Fruit fly (Drosophila melanogaster) whole organism, embryonic: Measurements from ENCODE around the gene CG1074.

ENCODE experiments used
- CG10959 ChIP-seq: fragments of 200-800 bp; sonication (Bioruptor generic); IDR thresholded peaks from 2 replicates; pipeline ENCODE4 v1.3.6; 2022; ENCODE audit warnings: missing biosample characterization, missing genetic modification characterization
- CG11085 ChIP-seq: fragments of 200-800 bp; sonication (Bioruptor generic); IDR thresholded peaks from 2 replicates; pipeline ENCODE4 v1.3.6; 2022; ENCODE audit warnings: missing biosample characterization, missing genetic modification characterization
- CG11560 ChIP-seq: fragments of 200-800 bp; sonication (Bioruptor generic); IDR thresholded peaks from 3 replicates; pipeline ENCODE4 v1.3.6; 2022; ENCODE audit warnings: missing biosample characterization, missing genetic modification characterization
- CG11695 ChIP-seq: fragments of 200-800 bp; sonication (Bioruptor generic); IDR thresholded peaks from 3 replicates; pipeline ENCODE4 v1.3.6; 2022; ENCODE audit warnings: missing biosample characterization, missing genetic modification characterization
- CG12236 ChIP-seq: fragments of 200-800 bp; sonication (Bioruptor generic); optimal IDR thresholded peaks from 2 replicates; lab custom pipeline; 2016; ENCODE audit warnings: missing biosample characterization, missing genetic modification characterization
- CG16863 ChIP-seq: fragments of 200-800 bp; sonication (Bioruptor generic); optimal IDR thresholded peaks from 3 replicates; lab custom pipeline; 2016; ENCODE audit warnings: missing biosample characterization, missing genetic modification characterization
- CG17186 ChIP-seq: fragments of 200-800 bp; sonication (Bioruptor generic); optimal IDR thresholded peaks from 3 replicates; lab custom pipeline; 2017; ENCODE audit warnings: missing biosample characterization, missing genetic modification reagents, missing genetic modification characterization
- CG18011 ChIP-seq: fragments of 200-800 bp; sonication (Bioruptor generic); optimal IDR thresholded peaks from 2 replicates; lab custom pipeline; 2017; ENCODE audit warnings: missing biosample characterization, missing genetic modification characterization, mild to moderate bottlenecking, moderate library complexity, missing genotype
- CG2129 ChIP-seq: fragments of 200-800 bp; sonication (Bioruptor generic); IDR thresholded peaks from 2 replicates; pipeline ENCODE4 v1.3.6; 2022; ENCODE audit warnings: missing biosample characterization, missing genetic modification characterization; ENCODE audit not compliant: partially characterized antibody
- CG2889 ChIP-seq: fragments of 200-800 bp; sonication (Bioruptor generic); IDR thresholded peaks from 3 replicates; pipeline ENCODE4 v1.3.6; 2022; ENCODE audit warnings: missing biosample characterization, missing genetic modification characterization
- CG3281 ChIP-seq: fragments of 200-800 bp; sonication (Bioruptor generic); optimal IDR thresholded peaks from 3 replicates; lab custom pipeline; 2017; ENCODE audit warnings: missing biosample characterization, mild to moderate bottlenecking, missing genetic modification characterization
- CG3995 ChIP-seq: fragments of 200-800 bp; sonication (Bioruptor generic); optimal IDR thresholded peaks from 3 replicates; lab custom pipeline; 2016; ENCODE audit warnings: missing biosample characterization, missing genetic modification characterization
- CG4360 ChIP-seq: fragments of 200-800 bp; sonication (Bioruptor generic); IDR thresholded peaks from 2 replicates; pipeline ENCODE4 v1.3.6; 2022; ENCODE audit warnings: missing biosample characterization, missing genetic modification characterization
- CG7357 ChIP-seq: fragments of 200-800 bp; sonication (Bioruptor generic); IDR thresholded peaks from 3 replicates; pipeline ENCODE4 v1.3.6; 2022; ENCODE audit warnings: missing biosample characterization, missing genetic modification characterization
- CG7963 ChIP-seq: fragments of 200-800 bp; sonication (Bioruptor generic); IDR thresholded peaks from 3 replicates; pipeline ENCODE4 v1.3.6; 2022; ENCODE audit warnings: missing biosample characterization, missing genetic modification characterization; ENCODE audit not compliant: partially characterized antibody
- CG9797 ChIP-seq: fragments of 200-800 bp; sonication (Bioruptor generic); optimal IDR thresholded peaks from 3 replicates; lab custom pipeline; 2018; ENCODE audit warnings: missing biosample characterization, mild to moderate bottlenecking, missing genetic modification characterization
- Deaf1 ChIP-seq: fragments of 200-800 bp; optimal IDR thresholded peaks from 3 replicates; lab custom pipeline; 2019; ENCODE audit warnings: missing biosample characterization, mild to moderate bottlenecking, missing genetic modification characterization, moderate library complexity
- Dfd ChIP-seq, 2 experiments: fragments of >200 bp; optimal IDR thresholded peaks; 2 replicates each; lab custom pipeline; 2017; ENCODE audit warnings: missing biosample characterization in 2 of 2, missing genetic modification characterization in 2 of 2
- Ets65A ChIP-seq: fragments of 200-800 bp; sonication (Bioruptor generic); peaks from one replicate; lab custom pipeline; 2016; ENCODE audit warnings: missing biosample characterization, missing genetic modification characterization
- Hr51 ChIP-seq, 2 experiments: fragments of 200-800 bp; sonication (Bioruptor generic); optimal IDR thresholded peaks; 2 replicates in 1 of 2; 3 replicates in 1 of 2; lab custom pipeline; 2016 to 2018; ENCODE audit warnings: missing biosample characterization in 2 of 2, missing genetic modification characterization in 2 of 2, mild to moderate bottlenecking in 1 of 2, moderate library complexity in 1 of 2
- Hsf ChIP-seq: fragments of 200-800 bp; sonication (Bioruptor generic); optimal IDR thresholded peaks from 3 replicates; lab custom pipeline; 2016; ENCODE audit warnings: missing biosample characterization, missing genetic modification characterization
- NC2β ChIP-seq: fragments of 200-800 bp; sonication (Bioruptor generic); optimal IDR thresholded peaks from 2 replicates; lab custom pipeline; 2016; ENCODE audit warnings: missing biosample characterization, missing genetic modification characterization
- Nf-YB ChIP-seq: fragments of 200-800 bp; sonication (Bioruptor generic); optimal IDR thresholded peaks from 3 replicates; lab custom pipeline; 2019; ENCODE audit warnings: missing biosample characterization, mild to moderate bottlenecking, missing genetic modification characterization, moderate library complexity
- Nf-YC ChIP-seq: fragments of 200-800 bp; optimal IDR thresholded peaks from 3 replicates; lab custom pipeline; 2019; ENCODE audit warnings: missing biosample characterization, mild to moderate bottlenecking, missing genetic modification characterization, moderate library complexity
- Oaz ChIP-seq: fragments of 200-800 bp; sonication (Bioruptor generic); IDR thresholded peaks from 2 replicates; pipeline ENCODE4 v1.3.6; 2022; ENCODE audit warnings: missing biosample characterization, missing genetic modification characterization
- Opbp ChIP-seq: fragments of 200-800 bp; sonication (Bioruptor generic); IDR thresholded peaks from 3 replicates; pipeline ENCODE4 v1.3.6; 2022; ENCODE audit warnings: missing biosample characterization, missing genetic modification characterization; ENCODE audit not compliant: partially characterized antibody
- PHDP ChIP-seq: fragments of 200-800 bp; sonication (Bioruptor generic); optimal IDR thresholded peaks from 3 replicates; lab custom pipeline; 2018; ENCODE audit warnings: missing biosample characterization, mild to moderate bottlenecking, missing genetic modification characterization, moderate library complexity
- Sin3A ChIP-seq: fragments of >200 bp; optimal IDR thresholded peaks from 2 replicates; lab custom pipeline; 2018
- Sry-δ ChIP-seq: fragments of 200-800 bp; sonication (Bioruptor generic); optimal IDR thresholded peaks from 2 replicates; lab custom pipeline; 2016; ENCODE audit warnings: missing biosample characterization, missing genetic modification characterization
- TFAM ChIP-seq: fragments of 200-800 bp; sonication (Bioruptor generic); optimal IDR thresholded peaks from 2 replicates; lab custom pipeline; 2017; ENCODE audit warnings: missing biosample characterization, missing genetic modification characterization, inconsistent platforms
- Tbp ChIP-seq: fragments of >200 bp; optimal IDR thresholded peaks from 2 replicates; lab custom pipeline; 2018; ENCODE audit warnings: missing biosample characterization, missing genetic modification characterization
- caup ChIP-seq: fragments of 200-800 bp; sonication (Bioruptor generic); optimal IDR thresholded peaks from 3 replicates; lab custom pipeline; 2017; ENCODE audit warnings: missing biosample characterization, mild to moderate bottlenecking, missing genetic modification characterization, moderate library complexity; ENCODE audit not compliant: severe bottlenecking
- ci ChIP-seq: fragments of 200-800 bp; sonication (Bioruptor generic); IDR thresholded peaks from 3 replicates; pipeline ENCODE4 v1.3.6; 2022; ENCODE audit warnings: missing biosample characterization, missing genetic modification characterization
- dan ChIP-seq: fragments of 200-800 bp; sonication (Bioruptor generic); IDR thresholded peaks from 2 replicates; pipeline ENCODE4 v1.3.6; 2022; ENCODE audit warnings: missing biosample characterization, missing genetic modification characterization
- dimm ChIP-seq: fragments of 200-800 bp; sonication (Bioruptor generic); IDR thresholded peaks from 2 replicates; pipeline ENCODE4 v1.3.6; 2022; ENCODE audit warnings: missing biosample characterization, missing genetic modification characterization
- disco-r ChIP-seq: fragments of 200-800 bp; sonication (Bioruptor generic); optimal IDR thresholded peaks from 2 replicates; lab custom pipeline; 2016; ENCODE audit warnings: missing biosample characterization, missing genetic modification characterization
- ems ChIP-seq: fragments of 200-800 bp; sonication (Bioruptor generic); optimal IDR thresholded peaks from 3 replicates; lab custom pipeline; 2016; ENCODE audit warnings: missing biosample characterization, missing genetic modification characterization
- fd3F ChIP-seq: fragments of 200-800 bp; sonication (Bioruptor generic); optimal IDR thresholded peaks from 2 replicates; lab custom pipeline; 2018; ENCODE audit warnings: missing biosample characterization, mild to moderate bottlenecking, missing genetic modification characterization, moderate library complexity
- h ChIP-seq: fragments of >200 bp; optimal IDR thresholded peaks from 2 replicates; lab custom pipeline; 2017
- lov ChIP-seq, 2 experiments: fragments of 200-800 bp in 1 of 2; fragments of >200 bp in 1 of 2; sonication (Bioruptor generic) in 1 of 2; IDR thresholded peaks in 1 of 2; optimal IDR thresholded peaks in 1 of 2; 2 replicates in 1 of 2; 3 replicates in 1 of 2; pipeline versions ENCODE4 v1.3.6 to Lab custom; 2017 to 2022; ENCODE audit warnings: missing biosample characterization in 1 of 2, missing genetic modification characterization in 1 of 2
- pb ChIP-seq: fragments of 200-800 bp; sonication (Bioruptor generic); optimal IDR thresholded peaks from 3 replicates; lab custom pipeline; 2016; ENCODE audit warnings: missing biosample characterization, missing genetic modification characterization
- pnt ChIP-seq: fragments of 200-800 bp; sonication (Bioruptor generic); optimal IDR thresholded peaks from 3 replicates; lab custom pipeline; 2016; ENCODE audit warnings: missing biosample characterization, missing genetic modification characterization
- row ChIP-seq: fragments of 200-800 bp; sonication (Bioruptor generic); IDR thresholded peaks from 3 replicates; pipeline ENCODE4 v1.3.6; 2022; ENCODE audit warnings: missing biosample characterization, missing genetic modification characterization
- sd ChIP-seq: fragments of 200-800 bp; sonication (Bioruptor generic); optimal IDR thresholded peaks from 3 replicates; lab custom pipeline; 2018; ENCODE audit warnings: missing biosample characterization, mild to moderate bottlenecking, missing genetic modification characterization, moderate library complexity
- slp2 ChIP-seq: fragments of 200-800 bp; sonication (Bioruptor generic); optimal IDR thresholded peaks from 2 replicates; lab custom pipeline; 2016; ENCODE audit warnings: missing biosample characterization, missing genetic modification characterization
- sqz ChIP-seq: fragments of 200-800 bp; sonication (Bioruptor generic); optimal IDR thresholded peaks from 3 replicates; lab custom pipeline; 2018; ENCODE audit warnings: missing biosample characterization, mild to moderate bottlenecking, missing genetic modification characterization
- wdn ChIP-seq: fragments of 200-800 bp; sonication (Bioruptor generic); IDR thresholded peaks from 2 replicates; pipeline ENCODE4 v1.3.6; 2022; ENCODE audit warnings: missing biosample characterization, missing genetic modification characterization

Gene CG1074

dm6 chr3R:4394117-4394516 lies 39.6 kb upstream of the CG1074 start, which contains the start of gene CG34112 (continued):
- peak; percentile 78 for TF ChIP-seq Deaf1 (tag; lab: Kevin White, UChicago)
- no peak for TF ChIP-seq caup
- no peak for TF ChIP-seq pnt (GFP tag; lab: Kevin White, UChicago)
- no peak for TF ChIP-seq CG11560
- TF ChIP-seq ci, result 0 out of 3 replicates have a peak, but pooled peaks have one; percentile 34
- no peak for TF ChIP-seq Sry-δ (GFP tag; lab: Kevin White, UChicago)

- no peak for TF ChIP-seq CG2129 (GFP tag; lab: Robert Waterston, UW)
- peak; percentile 91 for TF ChIP-seq Hsf (GFP tag; lab: Kevin White, UChicago)
- TF ChIP-seq Nf-YC, result peak; percentile 64
- TF ChIP-seq dan, result no peak
- no peak for TF ChIP-seq TFAM (GFP tag; lab: Kevin White, UChicago)
- TF ChIP-seq lov (optimal IDR thresholded peaks at IDR 0.05; lab: Kevin White, UChicago), result no peak
- peak; percentile 88; the same call in 2 of the 3 replicates for TF ChIP-seq lov (GFP tag; IDR thresholded peaks at IDR 0.05; lab: Robert Waterston, UW)
- TF ChIP-seq Oaz (GFP tag; lab: Robert Waterston, UW), result no peak; the same call in 1 of the 2 replicates
- peak; percentile 79 for TF ChIP-seq fd3F (GFP tag; lab: Kevin White, UChicago)
- peak; percentile 78 for TF ChIP-seq CG16863 (GFP tag; lab: Kevin White, UChicago)
- peak; percentile 89 for TF ChIP-seq pb (GFP tag; lab: Kevin White, UChicago)
- TF ChIP-seq Tbp, result no peak
- peak; percentile 68 for TF ChIP-seq CG18011 (GFP tag; lab: Kevin White, UChicago)
- peak; percentile 73 for TF ChIP-seq slp2 (GFP tag; lab: Kevin White, UChicago)
- TF ChIP-seq sqz (GFP tag; lab: Kevin White, UChicago), result no peak
- peak; percentile 77; the same call in 2 of the 3 replicates for TF ChIP-seq CG2889 (GFP tag; lab: Robert Waterston, UW)
- TF ChIP-seq sd, result no peak
- TF ChIP-seq CG10959 (GFP tag; lab: Robert Waterston, UW), result peak; percentile 51; the same call in 1 of the 2 replicates
- TF ChIP-seq NC2β (GFP tag; lab: Kevin White, UChicago), result peak; percentile 70
- TF ChIP-seq CG11085 (GFP tag; lab: Robert Waterston, UW), result peak; percentile 58
- TF ChIP-seq PHDP (tag; lab: Kevin White, UChicago), result peak; percentile 90
- no peak for TF ChIP-seq Dfd (GFP tag; optimal IDR thresholded peaks at IDR 0.05; lab: Kevin White, UChicago)
- no peak for TF ChIP-seq CG4360 (GFP tag; lab: Robert Waterston, UW)
- no peak for TF ChIP-seq Opbp (GFP tag; lab: Robert Waterston, UW)
- TF ChIP-seq row, result peak; percentile 96
- TF ChIP-seq CG3281 (GFP tag; lab: Kevin White, UChicago), result peak; percentile 87
- TF ChIP-seq CG7963, result no peak
- peak; percentile 79 for TF ChIP-seq CG7357 (GFP tag; lab: Robert Waterston, UW)
- no peak for TF ChIP-seq CG9797 (GFP tag; lab: Kevin White, UChicago)
- peak; percentile 60 for TF ChIP-seq Nf-YB (GFP tag; lab: Kevin White, UChicago)
- TF ChIP-seq Hr51 (GFP tag; optimal IDR thresholded peaks at IDR 0.05; lab: Kevin White, UChicago), result peak; percentile 76 to 93
- peak; percentile 30 for TF ChIP-seq CG17186
- no peak for TF ChIP-seq Sin3A (lab: Kevin White, UChicago)
- TF ChIP-seq wdn (GFP tag; lab: Robert Waterston, UW), result peak; percentile 75
- TF ChIP-seq ems, result peak; percentile 86
- TF ChIP-seq CG12236 (GFP tag; lab: Kevin White, UChicago), result peak; percentile 65
- no peak for TF ChIP-seq h
- peak; percentile 99 for TF ChIP-seq Ets65A (GFP tag; lab: Kevin White, UChicago)
- peak; percentile 47 for TF ChIP-seq CG3995 (GFP tag; lab: Kevin White, UChicago)
- no peak; the same call in 1 of the 2 replicates for TF ChIP-seq dimm (GFP tag; lab: Robert Waterston, UW)
- TF ChIP-seq CG11695 (GFP tag; lab: Robert Waterston, UW), result peak; percentile 91
- TF ChIP-seq disco-r (GFP tag; lab: Kevin White, UChicago), result peak; percentile 87
These were observed 38.8 kb upstream of the CG1074 start for dm6 chr3R:4394654-4395581.
